Worm (Caenorhabditis elegans) whole organism, L4 larva: Measurements from ENCODE around the gene Y55F3AM.5.

Experiments
- R02D3.7 ChIP-seq: fragments of 150-350 bp; sonication (generic microtip); optimal IDR thresholded peaks from 3 replicates; lab custom pipeline; 2014; ENCODE audit warnings: missing biosample characterization, missing genetic modification characterization
- mxl-3 ChIP-seq: fragments of 200-800 bp; sonication (Bioruptor generic); optimal IDR thresholded peaks from 2 replicates; lab custom pipeline; 2018; ENCODE audit warnings: mild to moderate bottlenecking, missing genetic modification characterization, missing compliant biosample characterization
- snpc-4 ChIP-seq: fragments of 150-350 bp; optimal IDR thresholded peaks from 2 replicates; lab custom pipeline; 2014; ENCODE audit warnings: missing biosample characterization, missing genetic modification characterization

DNA sequence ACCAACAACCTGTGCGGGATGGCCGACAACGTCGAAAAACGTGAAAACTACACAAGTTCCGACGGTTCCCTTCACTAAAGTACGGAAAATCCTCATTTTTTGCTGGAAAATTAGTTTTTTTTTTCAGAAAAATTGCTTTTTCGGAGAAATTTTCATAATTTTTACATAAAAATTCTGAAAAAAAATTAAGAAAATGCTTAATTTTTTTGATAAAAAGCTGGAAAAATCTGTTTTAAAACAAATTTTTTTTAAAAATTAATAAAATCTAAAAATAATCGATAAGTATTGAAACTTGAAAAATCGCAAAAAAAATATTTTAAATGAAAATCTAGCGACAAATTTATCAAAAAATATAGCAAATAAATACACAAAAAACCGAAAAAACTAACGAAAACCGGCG, 6.7 kb downstream of the Y55F3AM.5 start, which contains the start of gene immp-2:
- no peak for TF ChIP-seq mxl-3 (GFP tag; lab: Kevin White, UChicago)
- TF ChIP-seq snpc-4 (tag; lab: Kevin White, UChicago): no peak
- TF ChIP-seq R02D3.7 (tag; lab: Kevin White, UChicago): no peak
